Fruit fly (Drosophila melanogaster) whole organism, embryonic: Measurements from ENCODE around the gene temp.

Experiments
- Ada2b ChIP-seq: fragments of 200-800 bp; sonication (Bioruptor generic); IDR thresholded peaks from 2 replicates; pipeline ENCODE4 v1.3.6; 2022; ENCODE audit warnings: missing biosample characterization, missing genetic modification characterization
- CG10274 ChIP-seq: fragments of 200-800 bp; sonication (Bioruptor generic); optimal IDR thresholded peaks from 3 replicates; lab custom pipeline; 2017; ENCODE audit warnings: missing biosample characterization, mild to moderate bottlenecking, missing genetic modification characterization
- CG10321 ChIP-seq: fragments of 200-800 bp; sonication (Bioruptor generic); IDR thresholded peaks from 2 replicates; pipeline ENCODE4 v1.3.6; 2022; ENCODE audit warnings: missing biosample characterization, missing genetic modification characterization
- CG10959 ChIP-seq: fragments of 200-800 bp; sonication (Bioruptor generic); IDR thresholded peaks from 2 replicates; pipeline ENCODE4 v1.3.6; 2022; ENCODE audit warnings: missing biosample characterization, missing genetic modification characterization
- CG12659 ChIP-seq: fragments of 200-800 bp; sonication (Bioruptor generic); optimal IDR thresholded peaks from 3 replicates; lab custom pipeline; 2017; ENCODE audit warnings: mild to moderate bottlenecking, missing biosample characterization, missing genetic modification reagents, missing genetic modification characterization
- CG14860 ChIP-seq: fragments of 200-800 bp; sonication (Bioruptor generic); IDR thresholded peaks from 3 replicates; pipeline ENCODE4 v1.3.6; 2022; ENCODE audit warnings: missing biosample characterization, missing genetic modification characterization; ENCODE audit not compliant: partially characterized antibody
- CG15269 ChIP-seq: fragments of 200-800 bp; sonication (Bioruptor generic); optimal IDR thresholded peaks from 2 replicates; lab custom pipeline; 2018; ENCODE audit warnings: missing biosample characterization, mild to moderate bottlenecking, missing genetic modification characterization, moderate library complexity
- CG1602 ChIP-seq: fragments of 200-800 bp; sonication (Bioruptor generic); optimal IDR thresholded peaks from 3 replicates; lab custom pipeline; 2016; ENCODE audit warnings: missing biosample characterization, missing genetic modification characterization
- CG17361 ChIP-seq: fragments of 200-800 bp; sonication (Bioruptor generic); IDR thresholded peaks from 3 replicates; pipeline ENCODE4 v1.3.6; 2022; ENCODE audit warnings: missing biosample characterization, missing genetic modification characterization
- CG17802 ChIP-seq: fragments of 200-800 bp; sonication (Bioruptor generic); optimal IDR thresholded peaks from 2 replicates; lab custom pipeline; 2018; ENCODE audit warnings: missing biosample characterization, mild to moderate bottlenecking, missing genetic modification characterization, moderate library complexity
- CG2129 ChIP-seq: fragments of 200-800 bp; sonication (Bioruptor generic); IDR thresholded peaks from 2 replicates; pipeline ENCODE4 v1.3.6; 2022; ENCODE audit warnings: missing biosample characterization, missing genetic modification characterization; ENCODE audit not compliant: partially characterized antibody
- CG3065 ChIP-seq: fragments of 200-800 bp; sonication (Bioruptor generic); optimal IDR thresholded peaks from 2 replicates; lab custom pipeline; 2016; ENCODE audit warnings: missing biosample characterization, missing genetic modification characterization
- CG33213 ChIP-seq: fragments of 200-800 bp; sonication (Bioruptor generic); optimal IDR thresholded peaks from 3 replicates; lab custom pipeline; 2016; ENCODE audit warnings: missing biosample characterization, missing genetic modification characterization
- CG4328 ChIP-seq: fragments of 200-800 bp; sonication (Bioruptor generic); optimal IDR thresholded peaks from 3 replicates; lab custom pipeline; 2017; ENCODE audit warnings: missing biosample characterization, missing genetic modification reagents, missing genetic modification characterization
- CG4617 ChIP-seq: fragments of 200-800 bp; sonication (Bioruptor generic); optimal IDR thresholded peaks from 3 replicates; lab custom pipeline; 2016; ENCODE audit warnings: missing biosample characterization, missing genetic modification characterization, borderline replicate concordance
- CG7928 ChIP-seq: fragments of 200-800 bp; sonication (Bioruptor generic); optimal IDR thresholded peaks from 2 replicates; lab custom pipeline; 2017; ENCODE audit warnings: missing biosample characterization, mild to moderate bottlenecking, missing genetic modification characterization
- CG9437 ChIP-seq: fragments of 200-800 bp; sonication (Bioruptor generic); optimal IDR thresholded peaks from 2 replicates; lab custom pipeline; 2018; ENCODE audit warnings: missing biosample characterization, mild to moderate bottlenecking, missing genetic modification characterization
- Dad ChIP-seq: fragments of 200-800 bp; sonication (Bioruptor generic); optimal IDR thresholded peaks from 3 replicates; lab custom pipeline; 2016; ENCODE audit warnings: missing biosample characterization, missing genetic modification characterization
- Deaf1 ChIP-seq: fragments of 200-800 bp; optimal IDR thresholded peaks from 3 replicates; lab custom pipeline; 2019; ENCODE audit warnings: missing biosample characterization, mild to moderate bottlenecking, missing genetic modification characterization, moderate library complexity
- Dp ChIP-seq: fragments of 200-800 bp; sonication (Bioruptor generic); optimal IDR thresholded peaks from 2 replicates; lab custom pipeline; 2018; ENCODE audit warnings: missing biosample characterization, mild to moderate bottlenecking, missing genetic modification characterization, moderate library complexity
- Dref ChIP-seq: fragments of 200-800 bp; sonication (Bioruptor generic); IDR thresholded peaks from 2 replicates; pipeline ENCODE4 v1.3.6; 2022; ENCODE audit warnings: missing biosample characterization, missing genetic modification characterization
- Elba2 ChIP-seq: fragments of 200-800 bp; sonication (Bioruptor generic); optimal IDR thresholded peaks from 3 replicates; lab custom pipeline; 2016; ENCODE audit warnings: missing biosample characterization, missing genetic modification characterization
- Ets97D ChIP-seq: fragments of 200-800 bp; sonication (Bioruptor generic); optimal IDR thresholded peaks from 3 replicates; lab custom pipeline; 2016; ENCODE audit warnings: missing biosample characterization, missing genetic modification characterization
- Hr39 ChIP-seq: fragments of >200 bp; optimal IDR thresholded peaks from 2 replicates; lab custom pipeline; 2017
- Opbp ChIP-seq: fragments of 200-800 bp; sonication (Bioruptor generic); IDR thresholded peaks from 3 replicates; pipeline ENCODE4 v1.3.6; 2022; ENCODE audit warnings: missing biosample characterization, missing genetic modification characterization; ENCODE audit not compliant: partially characterized antibody
- amos ChIP-seq: fragments of 200-800 bp; sonication (Bioruptor generic); IDR thresholded peaks from 2 replicates; pipeline ENCODE4 v1.3.6; 2022; ENCODE audit warnings: missing biosample characterization, missing genetic modification characterization; ENCODE audit not compliant: partially characterized antibody
- chm ChIP-seq: fragments of 200-800 bp; sonication (Bioruptor generic); IDR thresholded peaks from 2 replicates; pipeline ENCODE4 v1.3.6; 2022; ENCODE audit warnings: missing biosample characterization, missing genetic modification characterization
- ci ChIP-seq: fragments of 200-800 bp; sonication (Bioruptor generic); IDR thresholded peaks from 3 replicates; pipeline ENCODE4 v1.3.6; 2022; ENCODE audit warnings: missing biosample characterization, missing genetic modification characterization
- dm ChIP-seq: fragments of 200-800 bp; sonication (Bioruptor generic); optimal IDR thresholded peaks from 3 replicates; lab custom pipeline; 2016; ENCODE audit warnings: missing biosample characterization, missing genetic modification characterization
- dmrt11E ChIP-seq: fragments of 200-800 bp; sonication (Bioruptor generic); optimal IDR thresholded peaks from 3 replicates; lab custom pipeline; 2018; ENCODE audit warnings: missing biosample characterization, mild to moderate bottlenecking, missing genetic modification characterization, moderate library complexity
- fru ChIP-seq: fragments of >200 bp; optimal IDR thresholded peaks from 2 replicates; lab custom pipeline; 2017
- gem ChIP-seq: fragments of 200-800 bp; sonication (Bioruptor generic); optimal IDR thresholded peaks from 2 replicates; lab custom pipeline; 2019; ENCODE audit warnings: missing biosample characterization, mild to moderate bottlenecking, missing genetic modification characterization, moderate library complexity
- h ChIP-seq: fragments of >200 bp; optimal IDR thresholded peaks from 2 replicates; lab custom pipeline; 2017
- hb ChIP-seq: fragments of 200-800 bp; sonication (Bioruptor generic); IDR thresholded peaks from 3 replicates; pipeline ENCODE4 v1.3.6; 2022; ENCODE audit warnings: missing biosample characterization, missing genetic modification characterization; ENCODE audit not compliant: partially characterized antibody
- inv ChIP-seq: fragments of 200-800 bp; sonication (Bioruptor generic); IDR thresholded peaks from 2 replicates; pipeline ENCODE4 v1.3.6; 2022; ENCODE audit warnings: missing biosample characterization, missing genetic modification characterization; ENCODE audit not compliant: partially characterized antibody
- knrl ChIP-seq: fragments of 200-800 bp; sonication (Bioruptor generic); IDR thresholded peaks from 3 replicates; pipeline ENCODE4 v1.3.6; 2022; ENCODE audit warnings: missing biosample characterization, missing genetic modification characterization; ENCODE audit not compliant: partially characterized antibody
- mld ChIP-seq: fragments of 200-800 bp; sonication (Bioruptor generic); IDR thresholded peaks from 3 replicates; pipeline ENCODE4 v1.3.6; 2022; ENCODE audit warnings: missing biosample characterization, missing genetic modification characterization; ENCODE audit not compliant: partially characterized antibody
- nerfin-1 ChIP-seq: fragments of 200-800 bp; sonication (Bioruptor generic); optimal IDR thresholded peaks from 3 replicates; lab custom pipeline; 2019; ENCODE audit warnings: missing biosample characterization, mild to moderate bottlenecking, missing genetic modification characterization, moderate library complexity
- nerfin-2 ChIP-seq: fragments of 200-800 bp; sonication (Bioruptor generic); IDR thresholded peaks from 2 replicates; pipeline ENCODE4 v1.3.6; 2022; ENCODE audit warnings: missing biosample characterization, missing genetic modification characterization; ENCODE audit not compliant: partially characterized antibody
- phol ChIP-seq: fragments of 200-800 bp; sonication (Bioruptor generic); optimal IDR thresholded peaks from 3 replicates; lab custom pipeline; 2018; ENCODE audit warnings: missing biosample characterization, mild to moderate bottlenecking, missing genetic modification characterization, moderate library complexity
- pzg ChIP-seq: fragments of 200-800 bp; sonication (Bioruptor generic); optimal IDR thresholded peaks from 3 replicates; lab custom pipeline; 2018; ENCODE audit warnings: missing biosample characterization, mild to moderate bottlenecking, missing genetic modification characterization, moderate library complexity
- sna ChIP-seq: fragments of 200-800 bp; sonication (Bioruptor generic); IDR thresholded peaks from 2 replicates; pipeline ENCODE4 v1.3.6; 2022; ENCODE audit warnings: missing biosample characterization, missing genetic modification characterization; ENCODE audit not compliant: partially characterized antibody
- sug ChIP-seq: fragments of 200-800 bp; optimal IDR thresholded peaks from 2 replicates; lab custom pipeline; 2019; ENCODE audit warnings: missing biosample characterization, mild to moderate bottlenecking, missing genetic modification characterization, moderate library complexity
- unc-4 ChIP-seq: fragments of 200-800 bp; sonication (Bioruptor generic); IDR thresholded peaks from 2 replicates; pipeline ENCODE4 v1.3.6; 2022; ENCODE audit warnings: missing biosample characterization, missing genetic modification characterization; ENCODE audit not compliant: partially characterized antibody
- wor ChIP-seq: fragments of 200-800 bp; sonication (Bioruptor generic); IDR thresholded peaks from 2 replicates; pipeline ENCODE4 v1.3.6; 2022; ENCODE audit warnings: missing biosample characterization, missing genetic modification characterization

The temp gene

dm6 chrX:2245931-2246330 lies 16.4 kb downstream of the temp start, which contains the start of gene Or2a:
Gene Or2a (plus strand): TSS chrX:2246231.
- TF ChIP-seq CG10321 (GFP tag; lab: Robert Waterston, UW) = no peak
- no peak for TF ChIP-seq Deaf1 (tag; lab: Kevin White, UChicago)
- TF ChIP-seq nerfin-1 (tag; lab: Kevin White, UChicago) = no peak
- TF ChIP-seq CG15269 (tag; lab: Kevin White, UChicago) = no peak
- TF ChIP-seq CG7928 (GFP tag; lab: Kevin White, UChicago) = no peak
- TF ChIP-seq sna (GFP tag; lab: Robert Waterston, UW) = no peak
- no peak for TF ChIP-seq CG3065 (GFP tag; lab: Kevin White, UChicago)
- TF ChIP-seq fru (lab: Kevin White, UChicago) = no peak
- no peak for TF ChIP-seq Dad (GFP tag; lab: Kevin White, UChicago)

dm6 chrX:2244753-2245152 lies 17.6 kb downstream of the temp start:
- TF ChIP-seq CG10274 (GFP tag; lab: Kevin White, UChicago) (no peak), Elba2 (GFP tag; lab: Kevin White, UChicago) (peak; percentile 11), CG9437 (GFP tag; lab: Kevin White, UChicago) (peak; percentile 97)

- TF ChIP-seq Hr39 (lab: Kevin White, UChicago) (peak; percentile 76), amos (no peak), CG33213 (no peak)
Measured at dm6 chrX:2242897-2243296, 19.4 kb downstream of the temp start.

DNA sequence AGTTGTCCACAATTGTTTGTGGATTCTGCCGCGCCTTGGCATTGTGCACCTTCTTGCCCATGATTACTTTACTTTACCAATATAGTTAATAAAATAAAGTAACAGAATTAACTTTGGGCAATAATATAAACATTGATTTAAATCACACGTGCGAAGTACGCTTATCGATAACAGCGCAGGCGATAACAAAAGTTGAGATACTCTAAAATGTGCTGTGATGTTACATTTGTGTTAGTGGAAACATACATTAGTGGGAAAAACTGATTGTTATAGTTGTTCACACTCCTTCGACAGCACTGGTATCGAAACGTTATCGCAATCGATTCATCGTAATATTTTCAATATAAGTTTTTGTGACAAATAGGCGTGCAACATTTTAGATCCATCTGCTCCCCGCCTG lies 20.5 kb downstream of the temp start, which contains the start of gene kz:
Gene kz, minus strand, starts transcription at position 194 of the 400 bp plus-strand sequence.
- TF ChIP-seq sna (GFP tag; lab: Robert Waterston, UW) (peak; percentile 59; the same call in 1 of the 2 replicates), phol (peak; percentile 34), CG17802 (tag; lab: Kevin White, UChicago) (peak; percentile 91), CG10959 (no peak), CG1602 (GFP tag; lab: Kevin White, UChicago) (no peak), wor (GFP tag; lab: Robert Waterston, UW) (no peak), sug (tag; lab: Kevin White, UChicago) (no peak), knrl (GFP tag; lab: Robert Waterston, UW) (peak; percentile 82), mld (GFP tag; lab: Robert Waterston, UW) (peak; percentile 96), CG4328 (no peak), Ada2b (GFP tag; lab: Robert Waterston, UW) (no peak), CG4617 (GFP tag; lab: Kevin White, UChicago) (peak; percentile 68), CG12659 (peak; percentile 64), pzg (GFP tag; lab: Kevin White, UChicago) (peak; percentile 88), h (lab: Kevin White, UChicago) (no peak), dm (GFP tag; lab: Kevin White, UChicago) (peak; percentile 92), chm (GFP tag; lab: Robert Waterston, UW) (no peak), inv (peak; percentile 88), Dp (GFP tag; lab: Kevin White, UChicago) (peak; percentile 66), Ets97D (GFP tag; lab: Kevin White, UChicago) (peak; percentile 60), Opbp (peak; percentile 92), CG17361 (GFP tag; lab: Robert Waterston, UW) (no peak), ci (GFP tag; lab: Robert Waterston, UW) (0 out of 3 replicates have a peak, but pooled peaks have one; percentile 32), gem (no peak), CG2129 (GFP tag; lab: Robert Waterston, UW) (0 out of 2 replicates have a peak, but pooled peaks have one; percentile 21), hb (peak; percentile 99), CG14860 (GFP tag; lab: Robert Waterston, UW) (peak; percentile 98), dmrt11E (tag; lab: Kevin White, UChicago) (no peak), unc-4 (GFP tag; lab: Robert Waterston, UW) (peak; percentile 75), nerfin-2 (GFP tag; lab: Robert Waterston, UW) (peak; percentile 100), Dref (GFP tag; lab: Robert Waterston, UW) (peak; percentile 97)
